Fruit fly (Drosophila melanogaster) whole organism, larva: ENCODE results near the gene Caper.

Experiments
- noc ChIP-seq: fragments of 200-800 bp; sonication (Bioruptor generic); optimal IDR thresholded peaks from 3 replicates; lab custom pipeline; 2019; ENCODE audit warnings: missing biosample characterization, mild to moderate bottlenecking, missing genetic modification characterization, moderate library complexity

Caper gene

DNA sequence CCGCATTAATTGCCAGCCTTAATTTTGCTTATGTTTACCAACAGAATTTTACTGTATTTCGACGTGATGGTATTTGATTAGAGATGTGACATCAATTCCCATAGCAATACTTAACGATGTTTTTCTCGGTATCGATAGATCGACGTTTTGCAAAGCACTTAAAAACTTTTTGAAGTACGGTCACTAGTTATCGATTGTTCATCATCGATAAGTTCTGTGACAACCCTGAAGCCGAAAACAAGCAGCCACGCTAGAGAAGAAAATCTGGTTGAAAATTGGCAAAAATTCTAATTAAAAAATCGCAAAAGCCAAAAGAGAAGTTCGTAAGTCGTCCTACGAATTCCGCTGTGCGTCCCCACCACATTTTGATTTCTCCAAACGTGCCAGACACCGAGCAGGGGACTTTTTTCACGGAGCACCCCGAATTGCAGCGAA is at the start of gene Caper, which contains the start of gene Rab30:
Gene Caper (plus strand): TSS at position 205 of the 435 bp plus-strand sequence.
Gene Rab30 (minus strand): TSS at position 90 of the 435 bp plus-strand sequence.
- peak; percentile 16 for TF ChIP-seq noc

DNA sequence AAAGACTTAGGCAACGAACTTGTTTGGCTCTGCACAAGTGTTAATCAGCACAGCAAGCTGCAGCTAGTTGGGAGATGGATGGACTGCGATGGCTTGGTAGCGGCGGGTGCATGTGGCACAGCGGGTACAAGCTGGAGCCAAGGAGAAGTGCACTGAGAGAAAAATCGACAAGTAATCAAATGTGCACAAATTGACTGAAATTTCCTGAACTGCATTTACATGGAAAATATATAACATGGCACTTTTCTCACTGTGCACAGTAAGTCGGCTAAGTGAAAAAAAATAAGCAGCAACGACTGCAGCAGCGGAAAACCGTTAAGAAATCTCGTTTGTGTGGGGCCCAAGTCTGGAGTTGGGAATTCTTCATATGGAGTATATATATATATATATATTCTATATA is 41.4 kb upstream of the Caper start:
- TF ChIP-seq noc: no peak

DNA sequence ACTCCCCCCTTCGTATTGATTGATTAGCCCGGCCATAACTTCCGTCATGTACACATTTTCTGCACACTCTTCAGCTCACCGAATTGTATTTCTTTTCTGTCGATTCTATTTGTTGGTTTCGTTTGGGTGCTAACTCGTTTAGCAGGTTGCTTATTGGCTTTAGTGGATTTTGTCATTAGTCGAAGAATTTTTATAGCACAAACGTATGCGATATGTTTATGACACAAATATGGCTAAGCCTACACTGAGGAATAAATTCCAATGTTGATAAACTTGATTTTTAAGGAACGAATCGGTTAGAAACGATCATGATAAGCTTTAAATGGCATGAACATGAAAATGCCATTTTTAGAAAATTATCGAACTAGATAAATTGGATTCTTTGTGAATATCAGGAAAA is 33.8 kb upstream of the Caper start:
- no peak for TF ChIP-seq noc

- TF ChIP-seq noc: no peak
Measured at dm6 chr2L:7004304-7004703, 28.2 kb upstream of the Caper start.

DNA sequence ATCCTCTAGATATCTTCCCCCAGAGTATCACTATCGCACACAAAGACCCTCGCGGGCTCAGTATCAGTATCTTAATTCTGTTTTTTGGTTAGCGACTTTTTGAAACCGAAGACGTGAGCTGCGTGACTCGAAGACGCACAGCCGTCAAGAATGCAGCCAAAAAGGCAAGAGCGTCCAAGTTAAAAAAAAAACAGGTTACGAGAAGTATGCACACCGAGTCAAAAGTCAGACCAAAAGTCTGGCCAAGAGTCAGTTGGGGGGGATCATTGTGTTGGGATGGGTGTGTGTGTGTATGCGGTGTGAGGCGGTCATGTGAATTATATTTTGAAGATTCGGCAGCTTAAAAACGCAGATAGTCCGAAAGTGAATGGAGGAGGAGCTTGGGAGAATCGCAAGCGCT is 27.0 kb upstream of the Caper start:
- TF ChIP-seq noc: no peak

- TF ChIP-seq noc: no peak
Measured at dm6 chr2L:7007564-7007963, 25.0 kb upstream of the Caper start.

DNA sequence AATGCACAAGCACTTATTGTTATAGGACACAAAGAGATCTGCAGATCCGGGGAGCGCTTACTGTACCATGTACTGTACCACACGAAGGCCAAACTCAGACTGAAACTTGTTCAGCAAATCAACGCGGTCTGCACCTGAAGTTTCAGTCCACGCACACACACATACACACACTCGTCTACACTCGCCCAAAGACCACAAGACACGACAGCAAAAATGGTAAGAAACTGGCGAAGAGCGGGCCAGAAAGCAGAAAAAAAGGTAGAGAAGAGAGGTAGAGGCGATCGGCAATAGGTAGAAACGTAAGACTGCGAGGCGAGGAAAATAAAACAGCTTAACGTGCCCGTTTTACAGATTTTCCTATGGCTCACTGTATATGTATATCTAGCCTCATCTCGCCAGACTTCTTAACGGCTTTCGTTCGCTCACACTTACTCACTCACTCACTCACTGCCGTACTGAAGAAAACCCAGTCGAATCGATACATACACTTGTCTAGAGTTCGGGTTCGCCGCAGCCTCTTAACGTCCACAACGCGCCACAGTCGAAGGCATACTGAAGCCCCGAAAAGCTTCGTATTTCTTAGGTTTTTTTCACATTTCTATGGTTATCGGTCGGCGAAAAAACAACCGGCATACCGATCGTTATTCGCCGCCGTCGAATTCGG is 22.6 kb upstream of the Caper start, which contains the start of gene uif:
Gene uif (minus strand): TSS at position 553 of the 664 bp plus-strand sequence.
- TF ChIP-seq noc: no peak

DNA sequence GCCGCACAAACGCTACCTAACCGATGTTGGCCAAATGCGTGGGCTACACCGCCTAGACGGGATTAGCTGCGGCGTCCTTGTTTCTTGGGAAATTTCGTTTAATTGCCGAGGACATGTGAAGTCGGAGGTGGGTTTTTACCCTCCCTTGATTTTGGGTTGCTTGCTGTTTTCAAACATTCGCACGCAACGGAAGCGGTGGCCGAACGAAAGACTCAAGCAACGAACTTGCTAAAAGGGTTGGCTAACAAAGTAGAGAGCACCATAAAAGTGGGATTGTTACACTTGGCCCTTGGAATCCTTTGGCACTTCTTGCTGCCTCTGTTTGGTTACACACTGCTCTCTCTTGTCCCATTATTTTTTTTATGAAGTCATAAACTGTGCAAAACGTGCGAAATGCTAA is 22.0 kb upstream of the Caper start:
- TF ChIP-seq noc: no peak

DNA sequence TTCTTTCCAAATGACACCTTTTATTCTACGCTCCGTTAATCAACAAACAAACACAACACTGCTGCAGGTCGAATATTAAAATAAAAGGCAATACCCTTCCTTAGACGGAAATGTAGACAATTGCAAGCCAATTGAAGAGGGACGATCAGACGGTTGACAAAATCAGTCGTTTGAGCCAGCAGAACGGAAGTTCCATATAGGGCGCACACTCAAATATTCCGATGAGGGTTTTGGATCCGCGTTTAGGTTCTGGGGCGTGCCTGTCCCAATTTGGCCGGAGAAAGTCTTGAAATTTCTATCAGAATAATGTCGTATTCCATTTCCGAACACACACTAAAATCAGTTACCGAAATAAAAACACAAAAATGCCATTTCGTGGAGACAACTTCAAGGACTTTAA is 20.6 kb upstream of the Caper start, which contains the start of gene CG43321:
Gene CG43321 (plus strand): TSS at position 301 of the 400 bp plus-strand sequence.
- no peak for TF ChIP-seq noc

- no peak for TF ChIP-seq noc
Measured at dm6 chr2L:7013157-7013556, 19.4 kb upstream of the Caper start, which contains the start of gene CG43322. CG43322 (plus strand) TSS chr2L:7013396.

DNA sequence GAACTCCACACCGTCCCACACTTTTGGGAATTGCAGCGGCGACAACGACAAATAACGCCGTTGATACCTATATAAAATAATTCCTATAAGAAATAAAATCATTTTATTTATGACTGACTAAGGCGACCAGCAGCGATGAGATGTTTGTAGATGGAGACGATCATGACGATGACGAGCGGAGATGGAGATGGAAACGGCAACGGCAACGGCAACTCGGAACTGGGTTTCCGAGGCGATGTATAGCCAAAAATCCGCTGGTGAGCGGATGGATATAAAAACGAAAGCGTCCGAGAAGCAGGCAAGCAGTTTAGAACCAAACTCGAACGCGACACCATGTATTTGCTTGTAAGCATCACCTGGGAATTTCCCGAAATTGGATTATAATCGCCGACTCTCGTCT is 11.1 kb upstream of the Caper start, which contains the start of gene Pcp:
Gene Pcp (plus strand): TSS at position 301 of the 400 bp plus-strand sequence.
- TF ChIP-seq noc: no peak

DNA sequence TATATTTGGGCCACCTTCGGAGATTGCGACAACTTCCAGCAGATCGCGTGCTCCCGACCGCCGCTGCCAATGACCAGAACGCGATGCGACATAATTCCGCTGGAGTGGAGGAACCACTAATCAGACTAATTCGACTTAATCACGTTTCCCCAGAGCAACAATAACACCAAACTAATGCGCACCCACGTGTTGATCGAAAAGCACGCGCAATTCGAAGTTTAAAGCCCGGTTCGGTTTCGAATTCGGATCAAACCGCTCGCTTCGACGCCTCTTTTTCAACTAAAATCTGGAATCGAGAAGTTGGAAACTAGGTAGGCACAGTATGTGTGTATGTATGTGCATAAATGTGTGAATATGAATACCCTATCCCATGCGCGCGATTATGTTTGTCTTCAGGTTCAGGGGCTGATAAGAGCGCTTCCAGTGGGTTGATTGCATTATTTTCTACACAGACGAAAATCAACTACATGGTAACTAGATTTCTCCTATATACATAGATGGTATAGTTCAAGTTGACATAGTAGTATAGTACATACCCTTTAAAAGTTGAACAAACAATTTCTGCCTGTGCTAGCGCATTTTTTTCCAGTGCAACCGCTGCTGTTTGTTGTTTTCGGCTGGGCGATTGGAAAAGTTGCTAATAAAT is 8.8 kb upstream of the Caper start, which contains the start of gene Gart:
Gene Gart (minus strand): TSS at position 285 of the 646 bp plus-strand sequence.
- TF ChIP-seq noc: peak; percentile 80

DNA sequence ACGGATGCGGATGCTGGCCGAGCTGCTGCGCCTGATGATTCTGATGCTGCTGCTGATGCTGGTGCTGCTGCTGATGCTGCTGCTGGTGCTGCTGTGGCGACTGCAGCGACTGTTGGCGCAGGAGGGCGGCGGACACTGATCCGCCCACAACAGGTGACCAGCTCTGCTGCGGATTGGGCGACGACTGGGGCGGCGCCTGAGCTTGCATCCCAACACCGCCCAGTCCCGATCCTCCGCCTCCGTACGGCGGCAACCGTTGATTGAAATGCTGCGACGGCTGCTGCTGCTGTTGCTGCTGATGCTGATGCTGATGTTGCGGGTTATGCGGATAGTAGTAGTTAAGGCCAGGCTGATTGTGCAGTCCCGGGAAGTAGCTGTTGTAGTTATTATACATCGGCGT is 7.3 kb upstream of the Caper start:
- no peak for TF ChIP-seq noc

dm6 chr2L:7026308-7026707 is 6.2 kb upstream of the Caper start:
- no peak for TF ChIP-seq noc

- TF ChIP-seq noc: no peak
Measured at dm6 chr2L:7026988-7027908, 5.3 kb upstream of the Caper start, which contains the start of the genes CG31908 and MME1. CG31908 (minus strand) TSS chr2L:7027389. MME1 (plus strand) TSS chr2L:7027526.

dm6 chr2L:7028440-7028839 is 4.1 kb upstream of the Caper start:
- TF ChIP-seq noc: no peak

DNA sequence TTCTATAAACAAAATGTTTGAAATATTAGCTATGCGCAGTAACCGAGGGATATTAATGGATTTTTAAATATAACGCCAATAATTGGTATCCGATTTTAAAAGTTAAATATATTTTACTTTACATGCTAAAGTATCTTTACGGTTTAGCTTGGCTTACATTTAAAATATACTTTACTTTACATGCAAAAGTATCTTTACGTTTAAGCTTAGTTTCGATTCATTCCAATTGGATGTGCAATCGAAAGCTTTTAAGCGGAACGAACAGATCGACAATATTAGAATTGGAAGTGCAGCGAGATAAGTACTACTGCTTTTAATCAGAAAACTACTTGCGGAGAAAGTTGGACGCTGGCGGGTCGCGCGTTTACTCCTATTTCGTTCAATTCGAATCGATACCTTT is 3.5 kb upstream of the Caper start:
- TF ChIP-seq noc: no peak
